Worm (Caenorhabditis elegans) whole organism, L4 larva: ENCODE measurements around the gene C15H9.9.

Experiments
- T26A8.4 ChIP-seq: fragments of 200-800 bp; sonication (Bioruptor generic); IDR thresholded peaks from 2 replicates; pipeline ENCODE4 v1.3.6; 2022; ENCODE audit warnings: missing genetic modification characterization, missing compliant biosample characterization
- arid-1 ChIP-seq: fragments of 200-800 bp; sonication (Bioruptor generic); conservative IDR thresholded peaks from 2 replicates; pipeline ENCODE4 v1.3.6; 2022; ENCODE audit warnings: missing genetic modification reagents, missing genetic modification characterization, missing compliant biosample characterization
- ceh-32 ChIP-seq: sonication (generic microtip); optimal IDR thresholded peaks from 2 replicates; lab custom pipeline; 2016; ENCODE audit warnings: mild to moderate bottlenecking, missing genetic modification characterization, missing compliant biosample characterization; ENCODE audit not compliant: poor library complexity
- fkh-10 ChIP-seq: fragments of 150-350 bp; optimal IDR thresholded peaks from 2 replicates; lab custom pipeline; 2014; ENCODE audit warnings: missing biosample characterization, missing genetic modification reagents, missing genetic modification characterization
- lin-15B ChIP-seq: fragments of 150-350 bp; sonication (generic microtip); optimal IDR thresholded peaks from 3 replicates; lab custom pipeline; 2014; ENCODE audit warnings: missing biosample characterization, missing genetic modification characterization
- lsy-2 ChIP-seq, 2 experiments: fragments of 150-350 bp in 1 of 2; sonication (generic microtip) in 1 of 2; optimal IDR thresholded peaks; 2 replicates each; lab custom pipeline; 2014 to 2017; ENCODE audit warnings: missing biosample characterization in 2 of 2, missing genetic modification characterization in 2 of 2
- nhr-11 ChIP-seq: fragments of 150-350 bp; optimal IDR thresholded peaks from 2 replicates; lab custom pipeline; 2014; ENCODE audit warnings: missing biosample characterization, missing genetic modification characterization
- nhr-28 ChIP-seq: fragments of 150-350 bp; optimal IDR thresholded peaks from 2 replicates; lab custom pipeline; 2014; ENCODE audit warnings: missing biosample characterization, missing genetic modification characterization
- nhr-76 ChIP-seq: fragments of 150-350 bp; optimal IDR thresholded peaks from 2 replicates; lab custom pipeline; 2014; ENCODE audit warnings: missing biosample characterization, missing genetic modification characterization
- set-16 ChIP-seq: fragments of 200-800 bp; sonication (Bioruptor generic); IDR thresholded peaks from 2 replicates; pipeline ENCODE4 v1.3.6; 2022; ENCODE audit warnings: missing genetic modification reagents, missing genetic modification characterization, missing compliant biosample characterization
- spr-3 ChIP-seq: fragments of 200-800 bp; sonication (Bioruptor generic); optimal IDR thresholded peaks from 2 replicates; lab custom pipeline; 2018; ENCODE audit warnings: mild to moderate bottlenecking, missing genetic modification characterization, missing compliant biosample characterization
- tra-1 ChIP-seq: fragments of 200-800 bp; sonication (Bioruptor generic); IDR thresholded peaks from 2 replicates; pipeline ENCODE4 v1.3.6; 2022; ENCODE audit warnings: missing genetic modification reagents, missing genetic modification characterization, missing compliant biosample characterization

ce11 chrX:6115502-6115901 lies 12.6 kb downstream of the C15H9.9 start, which contains the start of gene C15H9.3:
- TF ChIP-seq arid-1 (GFP tag; lab: Robert Waterston, UW) (no peak), spr-3 (GFP tag; lab: Kevin White, UChicago) (no peak), lin-15B (no peak), lsy-2 (tag; optimal IDR thresholded peaks at IDR 0.05; lab: Kevin White, UChicago) (no peak), ceh-32 (tag; lab: Kevin White, UChicago) (no peak), tra-1 (GFP tag; lab: Robert Waterston, UW) (no peak), nhr-76 (tag; lab: Kevin White, UChicago) (no peak), T26A8.4 (no peak), set-16 (GFP tag; lab: Robert Waterston, UW) (no peak), nhr-28 (no peak), fkh-10 (GFP tag; lab: Kevin White, UChicago) (no peak), nhr-11 (no peak)
